Fruit fly (Drosophila melanogaster) whole organism, embryonic: ENCODE results near the gene Smvt.

Experiments
- Aef1 ChIP-seq: fragments of 200-800 bp; sonication (Bioruptor generic); IDR thresholded peaks from 3 replicates; pipeline ENCODE4 v1.3.6; 2022; ENCODE audit warnings: missing biosample characterization, missing genetic modification characterization
- Antp ChIP-seq: fragments of 200-800 bp; sonication (Bioruptor generic); optimal IDR thresholded peaks from 3 replicates; lab custom pipeline; 2016; ENCODE audit warnings: missing biosample characterization, missing genetic modification characterization
- Asciz ChIP-seq: fragments of 200-800 bp; sonication (Bioruptor generic); optimal IDR thresholded peaks from 2 replicates; lab custom pipeline; 2017; ENCODE audit warnings: missing biosample characterization, mild to moderate bottlenecking, missing genetic modification characterization, missing genetic modification reagents
- Awh ChIP-seq: fragments of 200-800 bp; sonication (Bioruptor generic); IDR thresholded peaks from 2 replicates; pipeline ENCODE4, ENCODE4 v1.3.6; 2022; ENCODE audit warnings: missing biosample characterization, missing genetic modification characterization
- Blimp-1 ChIP-seq: fragments of 200-800 bp; sonication (Bioruptor generic); optimal IDR thresholded peaks from 3 replicates; lab custom pipeline; 2018; ENCODE audit warnings: missing biosample characterization, missing genetic modification characterization, mild to moderate bottlenecking, moderate library complexity, missing genetic modification reagents
- CG10431 ChIP-seq: fragments of 200-800 bp; sonication (Bioruptor generic); optimal IDR thresholded peaks from 3 replicates; lab custom pipeline; 2018; ENCODE audit warnings: missing biosample characterization, mild to moderate bottlenecking, missing genetic modification characterization
- CG11093 ChIP-seq: fragments of 200-800 bp; sonication (Bioruptor generic); IDR thresholded peaks from 3 replicates; pipeline ENCODE4 v1.3.6; 2022; ENCODE audit warnings: missing biosample characterization, missing genetic modification characterization
- CG11247 ChIP-seq: fragments of 200-800 bp; sonication (Bioruptor generic); IDR thresholded peaks from 2 replicates; pipeline ENCODE4 v1.3.6; 2022; ENCODE audit warnings: missing biosample characterization, missing genetic modification characterization
- CG12236 ChIP-seq: fragments of 200-800 bp; sonication (Bioruptor generic); optimal IDR thresholded peaks from 2 replicates; lab custom pipeline; 2016; ENCODE audit warnings: missing biosample characterization, missing genetic modification characterization
- CG15269 ChIP-seq: fragments of 200-800 bp; sonication (Bioruptor generic); optimal IDR thresholded peaks from 2 replicates; lab custom pipeline; 2018; ENCODE audit warnings: missing biosample characterization, mild to moderate bottlenecking, missing genetic modification characterization, moderate library complexity
- CG16863 ChIP-seq: fragments of 200-800 bp; sonication (Bioruptor generic); optimal IDR thresholded peaks from 3 replicates; lab custom pipeline; 2016; ENCODE audit warnings: missing biosample characterization, missing genetic modification characterization
- CG17829 ChIP-seq: fragments of 200-800 bp; optimal IDR thresholded peaks from 2 replicates; lab custom pipeline; 2019; ENCODE audit warnings: missing biosample characterization, mild to moderate bottlenecking, missing genetic modification characterization, moderate library complexity
- CG17912 ChIP-seq: fragments of 200-800 bp; sonication (Bioruptor generic); optimal IDR thresholded peaks from 2 replicates; lab custom pipeline; 2018; ENCODE audit warnings: missing biosample characterization, mild to moderate bottlenecking, missing genetic modification characterization
- CG2199 ChIP-seq: fragments of 200-800 bp; sonication (Bioruptor generic); IDR thresholded peaks from 3 replicates; pipeline ENCODE4 v1.3.6; 2022; ENCODE audit warnings: missing biosample characterization, missing genetic modification characterization
- CG30403 ChIP-seq: fragments of 200-800 bp; sonication (Bioruptor generic); optimal IDR thresholded peaks from 3 replicates; lab custom pipeline; 2016; ENCODE audit warnings: missing biosample characterization, missing genetic modification characterization
- CG30431 ChIP-seq: fragments of 200-800 bp; sonication (Bioruptor generic); optimal IDR thresholded peaks from 2 replicates; lab custom pipeline; 2017; ENCODE audit warnings: missing biosample characterization, missing genetic modification characterization
- CG3163 ChIP-seq: fragments of 200-800 bp; sonication (Bioruptor generic); optimal IDR thresholded peaks from 3 replicates; lab custom pipeline; 2016; ENCODE audit warnings: missing biosample characterization, missing genetic modification characterization
- CG32532 ChIP-seq: fragments of 200-800 bp; sonication (Bioruptor generic); IDR thresholded peaks from 2 replicates; pipeline ENCODE4 v1.3.6; 2022; ENCODE audit warnings: missing biosample characterization, missing genetic modification characterization
- CG4360 ChIP-seq: fragments of 200-800 bp; sonication (Bioruptor generic); IDR thresholded peaks from 2 replicates; pipeline ENCODE4 v1.3.6; 2022; ENCODE audit warnings: missing biosample characterization, missing genetic modification characterization
- CG43689 ChIP-seq: fragments of 200-800 bp; sonication (Bioruptor generic); IDR thresholded peaks from 2 replicates; pipeline ENCODE4 v1.3.6; 2022; ENCODE audit warnings: missing biosample characterization, missing genetic modification characterization
- CG6254 ChIP-seq: fragments of 200-800 bp; sonication (Bioruptor generic); optimal IDR thresholded peaks from 3 replicates; lab custom pipeline; 2017; ENCODE audit warnings: mild to moderate bottlenecking, missing biosample characterization, missing genetic modification reagents, missing genetic modification characterization
- CG7372 ChIP-seq: fragments of 200-800 bp; sonication (Bioruptor generic); IDR thresholded peaks from 2 replicates; pipeline ENCODE4 v1.3.6; 2022; ENCODE audit warnings: missing biosample characterization, missing genetic modification characterization
- CG7556 ChIP-seq: fragments of 200-800 bp; sonication (Bioruptor generic); optimal IDR thresholded peaks from 2 replicates; lab custom pipeline; 2017; ENCODE audit warnings: missing biosample characterization, mild to moderate bottlenecking, missing genetic modification characterization
- D19A ChIP-seq: fragments of 200-800 bp; optimal IDR thresholded peaks from 3 replicates; lab custom pipeline; 2019; ENCODE audit warnings: missing biosample characterization, mild to moderate bottlenecking, missing genetic modification characterization, moderate library complexity
- Drgx ChIP-seq: fragments of 200-800 bp; sonication (Bioruptor generic); IDR thresholded peaks from 2 replicates; pipeline ENCODE4 v1.3.6; 2022; ENCODE audit warnings: missing biosample characterization, missing genetic modification characterization
- Elba2 ChIP-seq: fragments of 200-800 bp; sonication (Bioruptor generic); optimal IDR thresholded peaks from 3 replicates; lab custom pipeline; 2016; ENCODE audit warnings: missing biosample characterization, missing genetic modification characterization
- H2.0 ChIP-seq: fragments of 200-800 bp; sonication (Bioruptor generic); IDR thresholded peaks from 2 replicates; pipeline ENCODE4 v1.3.6; 2022; ENCODE audit warnings: missing biosample characterization, missing genetic modification characterization
- HLH3B ChIP-seq: fragments of 200-800 bp; sonication (Bioruptor generic); IDR thresholded peaks from 2 replicates; pipeline ENCODE4 v1.3.6; 2022; ENCODE audit warnings: missing biosample characterization, missing genetic modification characterization
- HLH4C ChIP-seq: fragments of 200-800 bp; sonication (Bioruptor generic); IDR thresholded peaks from 3 replicates; pipeline ENCODE4 v1.3.6; 2022; ENCODE audit warnings: missing biosample characterization, missing genetic modification characterization; ENCODE audit not compliant: partially characterized antibody
- Hand ChIP-seq: fragments of 200-800 bp; sonication (Bioruptor generic); optimal IDR thresholded peaks from 2 replicates; lab custom pipeline; 2017; ENCODE audit warnings: mild to moderate bottlenecking, missing biosample characterization, missing genetic modification reagents, missing genetic modification characterization
- Hr39 ChIP-seq: fragments of >200 bp; optimal IDR thresholded peaks from 2 replicates; lab custom pipeline; 2017
- Jarid2 ChIP-seq: fragments of 200-800 bp; sonication (Bioruptor generic); optimal IDR thresholded peaks from 3 replicates; lab custom pipeline; 2017; ENCODE audit warnings: mild to moderate bottlenecking, missing biosample characterization, missing genetic modification reagents, missing genetic modification characterization
- NfI ChIP-seq: fragments of 200-800 bp; sonication (Bioruptor generic); optimal IDR thresholded peaks from 3 replicates; lab custom pipeline; 2018; ENCODE audit warnings: missing biosample characterization, mild to moderate bottlenecking, missing genetic modification characterization, moderate library complexity
- Oli ChIP-seq: fragments of 200-800 bp; sonication (Bioruptor generic); optimal IDR thresholded peaks from 2 replicates; lab custom pipeline; 2018; ENCODE audit warnings: missing biosample characterization, mild to moderate bottlenecking, missing genetic modification characterization, moderate library complexity
- Opbp ChIP-seq: fragments of 200-800 bp; sonication (Bioruptor generic); IDR thresholded peaks from 3 replicates; pipeline ENCODE4 v1.3.6; 2022; ENCODE audit warnings: missing biosample characterization, missing genetic modification characterization; ENCODE audit not compliant: partially characterized antibody
- Sox102F ChIP-seq: fragments of 200-800 bp; sonication (Bioruptor generic); optimal IDR thresholded peaks from 2 replicates; lab custom pipeline; 2018; ENCODE audit warnings: missing biosample characterization, mild to moderate bottlenecking, missing genetic modification characterization, moderate library complexity
- ac ChIP-seq: fragments of 200-800 bp; sonication (Bioruptor generic); optimal IDR thresholded peaks from 3 replicates; lab custom pipeline; 2017; ENCODE audit warnings: missing biosample characterization, mild to moderate bottlenecking, missing genetic modification characterization
- chn ChIP-seq: fragments of 200-800 bp; sonication (Bioruptor generic); optimal IDR thresholded peaks from 2 replicates; lab custom pipeline; 2016; ENCODE audit warnings: missing biosample characterization, missing genetic modification characterization
- dm ChIP-seq: fragments of 200-800 bp; sonication (Bioruptor generic); optimal IDR thresholded peaks from 3 replicates; lab custom pipeline; 2016; ENCODE audit warnings: missing biosample characterization, missing genetic modification characterization
- eve ChIP-seq, 2 experiments: fragments of >200 bp; optimal IDR thresholded peaks; 2 replicates each; lab custom pipeline; 2017; ENCODE audit warnings: missing biosample characterization in 2 of 2, missing genetic modification characterization in 2 of 2
- gfzf ChIP-seq: fragments of 200-800 bp; sonication (Bioruptor generic); optimal IDR thresholded peaks from 2 replicates; lab custom pipeline; 2016; ENCODE audit warnings: missing biosample characterization, mild to moderate bottlenecking, missing genetic modification characterization, moderate library complexity
- grau ChIP-seq: fragments of 200-800 bp; optimal IDR thresholded peaks from 3 replicates; lab custom pipeline; 2019; ENCODE audit warnings: missing biosample characterization, mild to moderate bottlenecking, missing genetic modification characterization, moderate library complexity
- gro ChIP-seq: fragments of 200-800 bp; sonication (Bioruptor generic); optimal IDR thresholded peaks from 2 replicates; lab custom pipeline; 2016; ENCODE audit warnings: missing biosample characterization, missing genetic modification characterization
- ham ChIP-seq: fragments of 200-800 bp; sonication (Bioruptor generic); IDR thresholded peaks from 2 replicates; pipeline ENCODE4 v1.3.6; 2022; ENCODE audit warnings: missing biosample characterization, missing genetic modification characterization
- hb ChIP-seq: fragments of 200-800 bp; sonication (Bioruptor generic); IDR thresholded peaks from 3 replicates; pipeline ENCODE4 v1.3.6; 2022; ENCODE audit warnings: missing biosample characterization, missing genetic modification characterization; ENCODE audit not compliant: partially characterized antibody
- jigr1 ChIP-seq: fragments of 200-800 bp; sonication (Bioruptor generic); IDR thresholded peaks from 3 replicates; pipeline ENCODE4 v1.3.6; 2022; ENCODE audit warnings: missing biosample characterization, missing genetic modification characterization
- lmd ChIP-seq: fragments of 200-800 bp; sonication (Bioruptor generic); IDR thresholded peaks from 2 replicates; pipeline ENCODE4 v1.3.6; 2022; ENCODE audit warnings: missing biosample characterization, missing genetic modification characterization
- ro ChIP-seq: fragments of 200-800 bp; sonication (Bioruptor generic); IDR thresholded peaks from 2 replicates; pipeline ENCODE4 v1.3.6; 2022; ENCODE audit warnings: missing biosample characterization, missing genetic modification characterization
- stwl ChIP-seq: fragments of 200-800 bp; sonication (Bioruptor generic); optimal IDR thresholded peaks from 3 replicates; lab custom pipeline; 2018; ENCODE audit warnings: missing biosample characterization, mild to moderate bottlenecking, missing genetic modification characterization, moderate library complexity
- unc-4 ChIP-seq: fragments of 200-800 bp; sonication (Bioruptor generic); IDR thresholded peaks from 2 replicates; pipeline ENCODE4 v1.3.6; 2022; ENCODE audit warnings: missing biosample characterization, missing genetic modification characterization; ENCODE audit not compliant: partially characterized antibody
- z ChIP-seq: fragments of 200-800 bp; sonication (Bioruptor generic); IDR thresholded peaks from 3 replicates; pipeline ENCODE4 v1.3.6; 2022; ENCODE audit warnings: missing biosample characterization, missing genetic modification characterization
- zfh2 ChIP-seq: fragments of 200-800 bp; sonication (Bioruptor generic); optimal IDR thresholded peaks from 2 replicates; lab custom pipeline; 2016; ENCODE audit warnings: missing biosample characterization, missing genetic modification characterization

Smvt gene

dm6 chr3R:31745629-31746081 lies 15.7 kb downstream of the Smvt start, which contains the start of gene awd (continued):
- TF ChIP-seq unc-4 (GFP tag; lab: Robert Waterston, UW) (0 out of 2 replicates have a peak, but pooled peaks have one; percentile 18), gro (no peak), Sox102F (GFP tag; lab: Kevin White, UChicago) (no peak), HLH4C (GFP tag; lab: Robert Waterston, UW) (0 out of 3 replicates have a peak, but pooled peaks have one; percentile 29), Awh (no peak), D19A (tag; lab: Kevin White, UChicago) (no peak), zfh2 (GFP tag; lab: Kevin White, UChicago) (no peak), Asciz (GFP tag; lab: Kevin White, UChicago) (no peak), lmd (GFP tag; lab: Robert Waterston, UW) (no peak), stwl (peak; percentile 50), CG4360 (GFP tag; lab: Robert Waterston, UW) (no peak), ro (GFP tag; lab: Robert Waterston, UW) (no peak), hb (GFP tag; lab: Robert Waterston, UW) (no peak), CG17829 (tag; lab: Kevin White, UChicago) (no peak), dm (GFP tag; lab: Kevin White, UChicago) (peak; percentile 91), Drgx (GFP tag; lab: Robert Waterston, UW) (no peak), CG6254 (no peak), Jarid2 (GFP tag; lab: Kevin White, UChicago) (no peak), NfI (GFP tag; lab: Kevin White, UChicago) (no peak), grau (tag; lab: Kevin White, UChicago) (peak; percentile 11), CG10431 (GFP tag; lab: Kevin White, UChicago) (no peak), CG30431 (GFP tag; lab: Kevin White, UChicago) (no peak), Opbp (peak; percentile 19; the same call in 1 of the 3 replicates), CG43689 (GFP tag; lab: Robert Waterston, UW) (no peak), eve (GFP tag; optimal IDR thresholded peaks at IDR 0.05; lab: Kevin White, UChicago) (no peak), z (GFP tag; lab: Robert Waterston, UW) (no peak), CG2199 (GFP tag; lab: Robert Waterston, UW) (0 out of 3 replicates have a peak, but pooled peaks have one; percentile 11), Antp (GFP tag; lab: Kevin White, UChicago) (no peak), Aef1 (GFP tag; lab: Robert Waterston, UW) (no peak), CG7372 (GFP tag; lab: Robert Waterston, UW) (no peak), CG7556 (no peak), ac (GFP tag; lab: Kevin White, UChicago) (no peak), Hand (no peak), CG32532 (GFP tag; lab: Robert Waterston, UW) (no peak), CG15269 (tag; lab: Kevin White, UChicago) (no peak), HLH3B (GFP tag; lab: Robert Waterston, UW) (no peak), Elba2 (no peak), CG3163 (GFP tag; lab: Kevin White, UChicago) (peak; percentile 5), jigr1 (GFP tag; lab: Robert Waterston, UW) (no peak), H2.0 (GFP tag; lab: Robert Waterston, UW) (no peak), CG30403 (GFP tag; lab: Kevin White, UChicago) (no peak), chn (no peak), gfzf (peak; percentile 94), Hr39 (lab: Kevin White, UChicago) (no peak), Oli (no peak), CG11247 (GFP tag; lab: Robert Waterston, UW) (no peak), CG17912 (GFP tag; lab: Kevin White, UChicago) (no peak), CG12236 (no peak), ham (GFP tag; lab: Robert Waterston, UW) (no peak), Blimp-1 (GFP tag; lab: Kevin White, UChicago) (no peak), CG16863 (no peak), CG11093 (no peak)
